Fruit fly (Drosophila melanogaster): Measurements from ENCODE around the gene CG14384.

Gene CG14384

dm6 chr3R:13011621-13011963 lies 44.1 kb upstream of the CG14384 start, which contains the start of gene CtBP:
TSS of gene CtBP (plus strand) at chr3R:13011649.
- TF ChIP-seq rgr (GFP tag; optimal IDR thresholded peaks at IDR 0.05) (no peak), Rel (GFP tag; optimal IDR thresholded peaks at IDR 0.05) (no peak), Rel (tag; optimal IDR thresholded peaks at IDR 0.05) (peak; percentile 8), woc (GFP tag; optimal IDR thresholded peaks at IDR 0.05) (no peak)

dm6 chr3R:13010905-13011620 lies 43.6 kb upstream of the CG14384 start, which contains the start of gene CG8031:
TSS of gene CG8031 (minus strand) at chr3R:13011310.
- TF ChIP-seq Vsx2 (GFP tag; optimal IDR thresholded peaks at IDR 0.05; ENCODE audit: partially characterized antibody) (no peak), fru (GFP tag; optimal IDR thresholded peaks at IDR 0.05) (peak; percentile 88), N (GFP tag; optimal IDR thresholded peaks at IDR 0.05) (peak; percentile 45), Dif (GFP tag; optimal IDR thresholded peaks at IDR 0.05; ENCODE audit: partially characterized antibody) (peak; percentile 4)

dm6 chr3R:13009595-13009994 lies 42.1 kb upstream of the CG14384 start, which contains the start of gene CG11656:
TSS of gene CG11656 (plus strand) at chr3R:13009895.
- TF ChIP-seq foxo (GFP tag; optimal IDR thresholded peaks at IDR 0.05) = no peak
- no peak for TF ChIP-seq N (GFP tag; optimal IDR thresholded peaks at IDR 0.05)
- TF ChIP-seq dl (GFP tag; optimal IDR thresholded peaks at IDR 0.05; ENCODE audit: insufficient read depth in 1 of 2, partially characterized antibody in 2 of 2) = no peak
- no peak for TF ChIP-seq ey (GFP tag; optimal IDR thresholded peaks at IDR 0.05)
- TF ChIP-seq OdsH (GFP tag; optimal IDR thresholded peaks at IDR 0.05) = no peak
- no peak for TF ChIP-seq Vsx2 (GFP tag; optimal IDR thresholded peaks at IDR 0.05; ENCODE audit: partially characterized antibody)
- no peak for TF ChIP-seq Rel (GFP tag; optimal IDR thresholded peaks at IDR 0.05)
- TF ChIP-seq Rel (tag; optimal IDR thresholded peaks at IDR 0.05) = no peak
- no peak for TF ChIP-seq GATAd (GFP tag; optimal IDR thresholded peaks at IDR 0.05)
- no peak for TF ChIP-seq Abd-B (GFP tag; optimal IDR thresholded peaks at IDR 0.05)
- no peak for TF ChIP-seq Dfd (GFP tag; optimal IDR thresholded peaks at IDR 0.05)
- TF ChIP-seq Jra (GFP tag; optimal IDR thresholded peaks at IDR 0.05) = no peak
- no peak for TF ChIP-seq usp (GFP tag; optimal IDR thresholded peaks at IDR 0.05)
- TF ChIP-seq brk (GFP tag; optimal IDR thresholded peaks at IDR 0.05) = no peak
- TF ChIP-seq HLH106 (tag; optimal IDR thresholded peaks at IDR 0.05) = no peak
- TF ChIP-seq tai (GFP tag; optimal IDR thresholded peaks at IDR 0.05) = no peak
- no peak for TF ChIP-seq lola (GFP tag; optimal IDR thresholded peaks at IDR 0.05)
- no peak for TF ChIP-seq rgr (GFP tag; optimal IDR thresholded peaks at IDR 0.05)

dm6 chr3R:12998234-12998591 lies 30.7 kb upstream of the CG14384 start:
- TF ChIP-seq CG9705 (GFP tag; optimal IDR thresholded peaks at IDR 0.05) = no peak
- TF ChIP-seq brk (GFP tag; optimal IDR thresholded peaks at IDR 0.05) = no peak
- no peak for TF ChIP-seq dl (GFP tag; optimal IDR thresholded peaks at IDR 0.05; ENCODE audit: insufficient read depth in 1 of 2, partially characterized antibody in 2 of 2)
- no peak for TF ChIP-seq Sp1 (GFP tag; optimal IDR thresholded peaks at IDR 0.05)
- TF ChIP-seq Hnf4 (GFP tag; optimal IDR thresholded peaks at IDR 0.05) = no peak
- no peak for TF ChIP-seq br (GFP tag; optimal IDR thresholded peaks at IDR 0.05)
- no peak for TF ChIP-seq foxo (GFP tag; optimal IDR thresholded peaks at IDR 0.05)
- TF ChIP-seq Mio (GFP tag; optimal IDR thresholded peaks at IDR 0.05) = no peak
- TF ChIP-seq Jra (GFP tag; optimal IDR thresholded peaks at IDR 0.05) = no peak
- no peak for TF ChIP-seq Hr78 (GFP tag; optimal IDR thresholded peaks at IDR 0.05)
- TF ChIP-seq GATAd (GFP tag; optimal IDR thresholded peaks at IDR 0.05) = no peak
- TF ChIP-seq sv (GFP tag; optimal IDR thresholded peaks at IDR 0.05) = no peak
- no peak for TF ChIP-seq h (GFP tag; optimal IDR thresholded peaks at IDR 0.05)
- no peak for TF ChIP-seq OdsH (GFP tag; optimal IDR thresholded peaks at IDR 0.05)
- TF ChIP-seq woc (GFP tag; optimal IDR thresholded peaks at IDR 0.05) = no peak
- no peak for TF ChIP-seq lola (GFP tag; optimal IDR thresholded peaks at IDR 0.05)
- TF ChIP-seq usp (GFP tag; optimal IDR thresholded peaks at IDR 0.05) = no peak

dm6 chr3R:12997550-12998233 lies 30.2 kb upstream of the CG14384 start, which contains the start of the genes CG17327, CG44194 and CG7518:
TSS of gene CG17327 (minus strand) at chr3R:12997726.
TSS of gene CG44194 (minus strand) at chr3R:12997726.
TSS of gene CG7518 (plus strand) at chr3R:12998089.
- TF ChIP-seq Myc (optimal IDR thresholded peaks at IDR 0.05) (no peak), dl (GFP tag; optimal IDR thresholded peaks at IDR 0.05; ENCODE audit: insufficient read depth in 1 of 2, partially characterized antibody in 2 of 2) (no peak), N (GFP tag; optimal IDR thresholded peaks at IDR 0.05) (peak; percentile 25), GATAd (GFP tag; optimal IDR thresholded peaks at IDR 0.05) (no peak), ey (GFP tag; optimal IDR thresholded peaks at IDR 0.05) (peak; percentile 28), Rel (GFP tag; optimal IDR thresholded peaks at IDR 0.05) (no peak), Rel (tag; optimal IDR thresholded peaks at IDR 0.05) (peak; percentile 82), CG32264 (GFP tag; optimal IDR thresholded peaks at IDR 0.05) (no peak), Abd-B (GFP tag; optimal IDR thresholded peaks at IDR 0.05) (no peak), Hr83 (GFP tag; optimal IDR thresholded peaks at IDR 0.05; ENCODE audit: poor library complexity, severe bottlenecking) (peak; percentile 43), psq (GFP tag; optimal IDR thresholded peaks at IDR 0.05) (peak; percentile 7)
